Worm (Caenorhabditis elegans) whole organism, mixed stage, embryonic: ENCODE measurements around the gene Y113G7A.22.

ENCODE experiments used
- M03D4.4 ChIP-seq: sonication (generic microtip); optimal IDR thresholded peaks from 2 replicates; lab custom pipeline; 2017; ENCODE audit warnings: mild to moderate bottlenecking, missing genetic modification characterization, missing compliant biosample characterization
- bed-3 ChIP-seq: fragments of 200-800 bp; sonication (Bioruptor generic); optimal IDR thresholded peaks from 3 replicates; lab custom pipeline; 2018; ENCODE audit warnings: mild to moderate bottlenecking, missing genetic modification characterization, moderate library complexity, missing compliant biosample characterization
- ceh-43 ChIP-seq: fragments of 200-800 bp; sonication (Bioruptor generic); optimal IDR thresholded peaks from 2 replicates; lab custom pipeline; 2018; ENCODE audit warnings: mild to moderate bottlenecking, missing genetic modification characterization, moderate library complexity, missing compliant biosample characterization
- ceh-83 ChIP-seq: fragments of 200-800 bp; sonication (Bioruptor generic); optimal IDR thresholded peaks from 2 replicates; lab custom pipeline; 2018; ENCODE audit warnings: mild to moderate bottlenecking, missing genetic modification characterization, missing compliant biosample characterization
- ces-1 ChIP-seq: fragments of 150-350 bp; optimal IDR thresholded peaks from 2 replicates; lab custom pipeline; 2014; ENCODE audit warnings: missing biosample characterization, missing genetic modification reagents, missing genetic modification characterization
- cnd-1 ChIP-seq: fragments of 200-800 bp; sonication (Bioruptor generic); optimal IDR thresholded peaks from 2 replicates; lab custom pipeline; 2018; ENCODE audit warnings: mild to moderate bottlenecking, missing genetic modification characterization, missing compliant biosample characterization
- drap-1 ChIP-seq: fragments of 200-800 bp; sonication (Bioruptor generic); optimal IDR thresholded peaks from 3 replicates; lab custom pipeline; 2018; ENCODE audit warnings: mild to moderate bottlenecking, missing genetic modification characterization, missing compliant biosample characterization
- elt-1 ChIP-seq: sonication (generic microtip); optimal IDR thresholded peaks from 2 replicates; lab custom pipeline; 2017; ENCODE audit warnings: missing genetic modification characterization, mild to moderate bottlenecking, missing compliant biosample characterization, antibody characterized with exemption, moderate library complexity, borderline replicate concordance; ENCODE audit not compliant: insufficient read depth
- elt-3 ChIP-seq: fragments of 150-350 bp; optimal IDR thresholded peaks from 2 replicates; lab custom pipeline; 2014; ENCODE audit warnings: missing biosample characterization, missing genetic modification characterization
- flh-1 ChIP-seq: fragments of 200-800 bp; sonication (Bioruptor generic); optimal IDR thresholded peaks from 2 replicates; lab custom pipeline; 2018; ENCODE audit warnings: mild to moderate bottlenecking, missing genetic modification characterization, moderate library complexity, missing compliant biosample characterization
- hlh-1 ChIP-seq: fragments of 150-350 bp; optimal IDR thresholded peaks from 2 replicates; lab custom pipeline; 2014; ENCODE audit warnings: missing biosample characterization, missing genetic modification reagents, missing genetic modification characterization
- lsy-2 ChIP-seq: fragments of 150-350 bp; optimal IDR thresholded peaks from 2 replicates; lab custom pipeline; 2014; ENCODE audit warnings: missing biosample characterization, missing genetic modification characterization
- mab-5 ChIP-seq: fragments of 150-350 bp; optimal IDR thresholded peaks from 2 replicates; lab custom pipeline; 2014; ENCODE audit warnings: missing biosample characterization, missing genetic modification characterization
- mep-1 ChIP-seq: fragments of 150-350 bp; optimal IDR thresholded peaks from 2 replicates; lab custom pipeline; 2017; ENCODE audit warnings: missing biosample characterization, missing genetic modification reagents, missing genetic modification characterization, inconsistent platforms
- mls-2 ChIP-seq: sonication (generic microtip); optimal IDR thresholded peaks from 2 replicates; lab custom pipeline; 2016; ENCODE audit warnings: mild to moderate bottlenecking, missing genetic modification characterization, moderate library complexity, missing compliant biosample characterization
- nhr-12 ChIP-seq: fragments of 150-350 bp; optimal IDR thresholded peaks from 2 replicates; lab custom pipeline; 2014; ENCODE audit warnings: missing biosample characterization, missing genetic modification characterization
- nhr-237 ChIP-seq: fragments of 150-350 bp; optimal IDR thresholded peaks from 2 replicates; lab custom pipeline; 2014; ENCODE audit warnings: missing biosample characterization, missing genetic modification characterization
- nhr-28 ChIP-seq: fragments of 150-350 bp; optimal IDR thresholded peaks from 2 replicates; lab custom pipeline; 2014; ENCODE audit warnings: missing biosample characterization, missing genetic modification characterization
- nhr-76 ChIP-seq: sonication (generic microtip); optimal IDR thresholded peaks from 2 replicates; lab custom pipeline; 2017; ENCODE audit warnings: missing biosample characterization, missing genetic modification characterization
- pha-4 ChIP-seq: fragments of 150-350 bp; optimal IDR thresholded peaks from 2 replicates; lab custom pipeline; 2018; ENCODE audit warnings: missing biosample characterization, missing genetic modification reagents, missing genetic modification characterization
- sem-2 ChIP-seq: fragments of 200-800 bp; sonication (Bioruptor generic); optimal IDR thresholded peaks from 2 replicates; lab custom pipeline; 2018; ENCODE audit warnings: mild to moderate bottlenecking, missing genetic modification characterization, missing compliant biosample characterization
- snpc-4 ChIP-seq: fragments of 150-350 bp; optimal IDR thresholded peaks from 2 replicates; lab custom pipeline; 2014; ENCODE audit warnings: missing biosample characterization, missing genetic modification characterization
- sptf-1 ChIP-seq: sonication (generic microtip); optimal IDR thresholded peaks from 2 replicates; lab custom pipeline; 2017; ENCODE audit warnings: mild to moderate bottlenecking, missing genetic modification characterization, moderate library complexity, missing compliant biosample characterization
- tbx-8 ChIP-seq: fragments of 200-800 bp; sonication (Bioruptor generic); optimal IDR thresholded peaks from 2 replicates; lab custom pipeline; 2018; ENCODE audit warnings: mild to moderate bottlenecking, missing genetic modification characterization, moderate library complexity, missing compliant biosample characterization
- unc-120 ChIP-seq: sonication (generic microtip); optimal IDR thresholded peaks from 2 replicates; lab custom pipeline; 2017; ENCODE audit warnings: missing genetic modification characterization, missing compliant biosample characterization; ENCODE audit not compliant: poor library complexity, severe bottlenecking
- unc-39 ChIP-seq: fragments of 150-350 bp; optimal IDR thresholded peaks from 2 replicates; lab custom pipeline; 2014; ENCODE audit warnings: missing biosample characterization, missing genetic modification characterization
- unc-62 ChIP-seq: fragments of 150-350 bp; optimal IDR thresholded peaks from 2 replicates; lab custom pipeline; 2014; ENCODE audit warnings: missing biosample characterization, missing genetic modification reagents, missing genetic modification characterization
- zip-8 ChIP-seq: fragments of 150-350 bp; optimal IDR thresholded peaks from 2 replicates; lab custom pipeline; 2014; ENCODE audit warnings: missing biosample characterization, missing genetic modification characterization
- ztf-11 ChIP-seq: fragments of 150-350 bp; optimal IDR thresholded peaks from 2 replicates; lab custom pipeline; 2014; ENCODE audit warnings: missing biosample characterization, missing genetic modification characterization

Gene Y113G7A.22

ce11 chrV:20133163-20133562 is 2.0 kb downstream of the Y113G7A.22 start, which contains the start of gene ssu-1:
Gene ssu-1 (minus strand): TSS chrV:20133263.
- TF ChIP-seq bed-3 (GFP tag; lab: Kevin White, UChicago) = no peak
- no peak for TF ChIP-seq mep-1 (tag; lab: Kevin White, UChicago)
- TF ChIP-seq ceh-43 (GFP tag; lab: Kevin White, UChicago) = no peak
- no peak for TF ChIP-seq ceh-83 (GFP tag; lab: Kevin White, UChicago)
- no peak for TF ChIP-seq unc-62

ce11 chrV:20127543-20127942 is 7.6 kb downstream of the Y113G7A.22 start:
- TF ChIP-seq tbx-8 (GFP tag; lab: Kevin White, UChicago) (no peak), nhr-12 (tag; lab: Kevin White, UChicago) (no peak)

DNA sequence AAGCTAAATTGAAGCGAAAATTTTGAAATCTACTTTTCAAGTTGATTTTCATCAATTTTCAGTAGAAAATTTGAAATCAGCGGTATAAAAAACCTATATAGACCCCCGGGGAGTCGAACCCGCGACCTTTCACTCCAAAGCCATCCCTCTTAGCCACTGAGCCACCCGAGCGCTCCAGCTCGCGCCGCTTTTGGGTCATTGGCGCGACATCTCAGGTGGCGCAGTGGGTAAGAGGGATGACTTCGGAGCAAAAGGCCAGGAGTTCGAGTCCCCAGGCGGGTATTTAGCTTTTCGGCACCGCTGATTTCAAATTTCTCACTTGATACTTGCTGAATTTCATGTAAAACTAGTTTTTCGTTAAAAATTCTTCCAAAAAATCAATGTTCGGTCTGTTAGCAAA is 8.5 kb downstream of the Y113G7A.22 start:
- no peak for TF ChIP-seq unc-120
- TF ChIP-seq snpc-4 (tag; lab: Kevin White, UChicago) = no peak
- TF ChIP-seq nhr-28 = no peak
- no peak for TF ChIP-seq lsy-2 (tag; lab: Kevin White, UChicago)
- TF ChIP-seq, all 35 proteins: peak for 0

DNA sequence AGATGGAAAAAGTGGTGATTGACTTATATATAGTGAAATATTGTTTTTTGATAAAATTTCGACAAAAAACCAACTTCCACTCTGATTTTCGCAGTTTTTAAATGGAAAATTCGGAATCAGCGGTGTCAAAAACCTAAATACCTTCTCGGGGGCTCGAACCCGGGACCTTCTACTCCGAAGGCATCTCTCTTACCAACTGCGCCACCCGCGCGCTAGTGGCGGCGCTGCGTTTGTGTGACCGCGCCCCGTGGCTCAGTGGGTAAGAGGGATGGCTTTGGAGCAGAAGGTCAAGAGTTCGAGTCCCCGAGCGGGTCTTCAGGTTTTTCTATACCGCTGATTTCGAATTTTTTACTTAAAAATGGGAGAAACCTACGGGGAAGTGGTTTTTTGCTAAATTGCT is 10.0 kb downstream of the Y113G7A.22 start:
- TF ChIP-seq nhr-12 (tag; lab: Kevin White, UChicago) (no peak), pha-4 (tag; lab: Kevin White, UChicago) (no peak), nhr-237 (no peak), sptf-1 (tag; lab: Kevin White, UChicago) (no peak), elt-1 (tag; lab: Kevin White, UChicago) (no peak), zip-8 (tag; lab: Kevin White, UChicago) (no peak), ceh-83 (GFP tag; lab: Kevin White, UChicago) (no peak), mab-5 (tag; lab: Kevin White, UChicago) (no peak), lsy-2 (tag; lab: Kevin White, UChicago) (no peak), M03D4.4 (tag; lab: Kevin White, UChicago) (no peak), ces-1 (GFP tag; lab: Kevin White, UChicago) (no peak), elt-3 (tag; lab: Kevin White, UChicago) (no peak), hlh-1 (tag; lab: Kevin White, UChicago) (no peak), ztf-11 (tag; lab: Kevin White, UChicago) (no peak), flh-1 (GFP tag; lab: Kevin White, UChicago) (no peak), bed-3 (GFP tag; lab: Kevin White, UChicago) (no peak), cnd-1 (no peak)

- TF ChIP-seq nhr-76 (tag; lab: Kevin White, UChicago) (no peak), drap-1 (GFP tag; lab: Kevin White, UChicago) (peak; percentile 17), ceh-43 (GFP tag; lab: Kevin White, UChicago) (no peak)
Observed at ce11 chrV:20124393-20124792, 10.8 kb downstream of the Y113G7A.22 start.

DNA sequence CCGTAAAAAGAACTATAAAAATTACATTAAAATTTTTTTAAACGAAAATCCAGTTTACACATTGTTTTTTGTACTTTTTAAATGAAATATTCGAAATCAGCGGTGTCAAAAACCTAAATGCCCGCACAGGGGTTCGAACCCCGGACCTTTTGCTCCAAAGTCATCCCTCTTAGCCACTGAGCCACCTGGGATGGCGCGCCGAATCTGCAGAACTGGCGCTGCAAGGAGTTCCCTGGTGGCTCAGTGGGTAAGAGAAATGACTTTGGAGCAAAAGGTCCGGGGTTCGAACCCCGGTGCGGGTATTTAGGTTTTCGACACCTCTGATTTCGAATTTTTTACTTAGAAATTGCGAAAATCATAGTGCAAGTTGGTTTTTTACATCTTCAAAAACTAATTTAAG is 11.5 kb downstream of the Y113G7A.22 start:
- TF ChIP-seq nhr-237 = no peak
- no peak for TF ChIP-seq cnd-1
- no peak for TF ChIP-seq unc-39 (tag; lab: Kevin White, UChicago)
- TF ChIP-seq lsy-2 (tag; lab: Kevin White, UChicago) = no peak
- no peak for TF ChIP-seq tbx-8 (GFP tag; lab: Kevin White, UChicago)
- no peak for TF ChIP-seq sptf-1 (tag; lab: Kevin White, UChicago)
- no peak for TF ChIP-seq mls-2 (tag; lab: Kevin White, UChicago)
- TF ChIP-seq, all 35 proteins: peak for 0

ce11 chrV:20123010-20123409 is 12.1 kb downstream of the Y113G7A.22 start:
- TF ChIP-seq cnd-1 (no peak), nhr-76 (tag; lab: Kevin White, UChicago) (no peak), pha-4 (tag; lab: Kevin White, UChicago) (no peak), ces-1 (GFP tag; lab: Kevin White, UChicago) (no peak), sem-2 (no peak)
